Fruit fly (Drosophila melanogaster) whole organism, prepupa: Measurements from ENCODE around the gene VhaSFD.

Source experiments
- CG7368 ChIP-seq: fragments of 200-800 bp; sonication (Bioruptor generic); optimal IDR thresholded peaks from 3 replicates; lab custom pipeline; 2016; ENCODE audit warnings: missing biosample characterization, missing genetic modification characterization
- Hr38 ChIP-seq: sonication (Bioruptor generic); optimal IDR thresholded peaks from 2 replicates; lab custom pipeline; 2016; ENCODE audit warnings: missing biosample characterization, missing genetic modification characterization
- Sox15 ChIP-seq: fragments of 200-800 bp; sonication (Bioruptor generic); optimal IDR thresholded peaks from 3 replicates; lab custom pipeline; 2016; ENCODE audit warnings: missing biosample characterization, missing genetic modification characterization
- achi ChIP-seq: fragments of 200-800 bp; sonication (Bioruptor generic); optimal IDR thresholded peaks from 3 replicates; lab custom pipeline; 2016; ENCODE audit warnings: missing biosample characterization, missing genetic modification characterization

- TF ChIP-seq Sox15 (GFP tag; lab: Kevin White, UChicago) (no peak), Hr38 (GFP tag; lab: Kevin White, UChicago) (no peak), achi (GFP tag; lab: Kevin White, UChicago) (no peak), CG7368 (GFP tag; lab: Kevin White, UChicago) (no peak)
Measured at dm6 chr2L:16764480-16764879, 36.9 kb upstream of the VhaSFD start.
